Worm (Caenorhabditis elegans) whole organism, L4 larva: ENCODE results near the gene irld-7.
A peak's percentile ranks its signal among the peaks of the same experiment; 100 is the strongest.

Experiments used
- F37D6.2 ChIP-seq: sonication (generic microtip); optimal IDR thresholded peaks from 2 replicates; lab custom pipeline; 2016; ENCODE audit warnings: mild to moderate bottlenecking, missing genetic modification characterization, missing compliant biosample characterization
- F44E2.7 ChIP-seq: fragments of 200-800 bp; sonication (Bioruptor generic); IDR thresholded peaks from 2 replicates; pipeline ENCODE4 v2.1.2; 2022; ENCODE audit warnings: missing genetic modification characterization, missing compliant biosample characterization
- T20F7.1 ChIP-seq: fragments of 200-800 bp; sonication (Bioruptor generic); optimal IDR thresholded peaks from 2 replicates; lab custom pipeline; 2018; ENCODE audit warnings: mild to moderate bottlenecking, missing genetic modification characterization, missing compliant biosample characterization
- T26A8.4 ChIP-seq: fragments of 200-800 bp; sonication (Bioruptor generic); IDR thresholded peaks from 2 replicates; pipeline ENCODE4 v1.3.6; 2022; ENCODE audit warnings: missing genetic modification characterization, missing compliant biosample characterization
- Y105C5A.15 ChIP-seq: fragments of 200-800 bp; sonication (Bioruptor generic); IDR thresholded peaks from 2 replicates; pipeline ENCODE4 v1.3.6; 2022; ENCODE audit warnings: missing genetic modification characterization, missing compliant biosample characterization
- Y5F2A.4 ChIP-seq: fragments of 200-800 bp; sonication (Bioruptor generic); optimal IDR thresholded peaks from 2 replicates; lab custom pipeline; 2018; ENCODE audit warnings: mild to moderate bottlenecking, missing genetic modification characterization, missing compliant biosample characterization
- ZK337.2 ChIP-seq: fragments of 200-800 bp; sonication (Bioruptor generic); IDR thresholded peaks from 2 replicates; pipeline ENCODE4 v1.3.6; 2022; ENCODE audit warnings: missing genetic modification reagents, missing genetic modification characterization, missing compliant biosample characterization
- ZK546.5 ChIP-seq, 2 experiments: sonication (generic microtip); optimal IDR thresholded peaks; 2 replicates each; lab custom pipeline; 2017; ENCODE audit warnings: missing biosample characterization in 2 of 2, missing genetic modification characterization in 2 of 2
- ama-1 ChIP-seq: fragments of 150-350 bp; optimal IDR thresholded peaks from 2 replicates; lab custom pipeline; 2014; ENCODE audit warnings: inconsistent platforms, mixed read lengths
- ceh-28 ChIP-seq: fragments of 150-350 bp; optimal IDR thresholded peaks from 2 replicates; lab custom pipeline; 2014; ENCODE audit warnings: missing biosample characterization, missing genetic modification reagents, missing genetic modification characterization
- ceh-82 ChIP-seq: sonication (generic microtip); optimal IDR thresholded peaks from 2 replicates; lab custom pipeline; 2017; ENCODE audit warnings: missing biosample characterization, missing genetic modification characterization
- ctbp-1 ChIP-seq: fragments of 200-800 bp; sonication (Bioruptor generic); IDR thresholded peaks from 2 replicates; pipeline ENCODE4 v1.3.6; 2022; ENCODE audit warnings: missing genetic modification reagents, missing genetic modification characterization, missing compliant biosample characterization
- daf-12 ChIP-seq: fragments of 150-350 bp; optimal IDR thresholded peaks from 2 replicates; lab custom pipeline; 2014; ENCODE audit warnings: missing biosample characterization, missing genetic modification reagents, missing genetic modification characterization
- daf-16 ChIP-seq, 3 experiments: sonication (generic microtip); optimal IDR thresholded peaks; 2 replicates each; lab custom pipeline; 2016 to 2017; ENCODE audit warnings: missing genetic modification characterization in 3 of 3, missing genetic modification reagents in 3 of 3, mild to moderate bottlenecking in 2 of 3, missing compliant biosample characterization in 2 of 3, missing biosample characterization in 1 of 3, moderate library complexity in 1 of 3
- daf-8 ChIP-seq: fragments of 200-800 bp; sonication (Bioruptor generic); IDR thresholded peaks from 2 replicates; pipeline ENCODE4 v1.3.6; 2022; ENCODE audit warnings: missing genetic modification characterization, missing compliant biosample characterization
- dmd-6 ChIP-seq: fragments of 200-800 bp; sonication (Bioruptor generic); IDR thresholded peaks from 2 replicates; pipeline ENCODE4 v1.3.6; 2022; ENCODE audit warnings: missing genetic modification reagents, missing genetic modification characterization, missing compliant biosample characterization
- dmd-8 ChIP-seq: fragments of 200-800 bp; sonication (Bioruptor generic); IDR thresholded peaks from 2 replicates; pipeline ENCODE4 v1.3.6; 2022; ENCODE audit warnings: missing genetic modification characterization, missing compliant biosample characterization
- dmd-9 ChIP-seq: fragments of 200-800 bp; sonication (Bioruptor generic); IDR thresholded peaks from 2 replicates; pipeline ENCODE4 v1.3.6; 2022; ENCODE audit warnings: missing genetic modification reagents, missing genetic modification characterization, missing compliant biosample characterization
- duxl-1 ChIP-seq: sonication (generic microtip); optimal IDR thresholded peaks from 2 replicates; lab custom pipeline; 2016; ENCODE audit warnings: mild to moderate bottlenecking, missing genetic modification characterization, moderate library complexity, missing compliant biosample characterization; ENCODE audit not compliant: poor library complexity
- dve-1 ChIP-seq: sonication (generic microtip); optimal IDR thresholded peaks from 2 replicates; lab custom pipeline; 2017; ENCODE audit warnings: antibody characterized with exemption, mild to moderate bottlenecking, missing genetic modification characterization, missing compliant biosample characterization; ENCODE audit not compliant: insufficient read depth
- egl-43 ChIP-seq: fragments of 200-800 bp; sonication (Bioruptor generic); IDR thresholded peaks from 2 replicates; pipeline ENCODE4 v1.3.6; 2022; ENCODE audit warnings: missing genetic modification reagents, missing genetic modification characterization, missing compliant biosample characterization
- fkh-10 ChIP-seq: fragments of 150-350 bp; optimal IDR thresholded peaks from 2 replicates; lab custom pipeline; 2014; ENCODE audit warnings: missing biosample characterization, missing genetic modification reagents, missing genetic modification characterization
- hlh-30 ChIP-seq: sonication (generic microtip); optimal IDR thresholded peaks from 2 replicates; lab custom pipeline; 2017; ENCODE audit warnings: antibody characterized with exemption, mild to moderate bottlenecking, missing genetic modification characterization, missing compliant biosample characterization; ENCODE audit not compliant: insufficient read depth
- lim-7 ChIP-seq: fragments of 200-800 bp; sonication (Bioruptor generic); IDR thresholded peaks from 2 replicates; pipeline ENCODE4 v1.3.6; 2022; ENCODE audit warnings: missing genetic modification characterization, missing compliant biosample characterization
- lin-1 ChIP-seq: fragments of 200-800 bp; sonication (Bioruptor generic); IDR thresholded peaks from 2 replicates; pipeline ENCODE4 v1.3.6; 2022; ENCODE audit warnings: missing genetic modification reagents, missing genetic modification characterization, missing compliant biosample characterization
- lin-29 ChIP-seq: fragments of 200-800 bp; sonication (Bioruptor generic); IDR thresholded peaks from 2 replicates; pipeline ENCODE4 v1.3.6; 2022; ENCODE audit warnings: missing genetic modification reagents, missing genetic modification characterization, missing compliant biosample characterization
- lin-38 ChIP-seq: fragments of 200-800 bp; sonication (Bioruptor generic); IDR thresholded peaks from 2 replicates; pipeline ENCODE4 v1.3.6; 2022; ENCODE audit warnings: missing genetic modification reagents, missing genetic modification characterization, missing compliant biosample characterization
- lir-3 ChIP-seq: sonication (generic microtip); optimal IDR thresholded peaks from 2 replicates; lab custom pipeline; 2016; ENCODE audit warnings: mild to moderate bottlenecking, missing genetic modification characterization, missing compliant biosample characterization
- lsy-2 ChIP-seq, 2 experiments: fragments of 150-350 bp in 1 of 2; sonication (generic microtip) in 1 of 2; optimal IDR thresholded peaks; 2 replicates each; lab custom pipeline; 2014 to 2017; ENCODE audit warnings: missing biosample characterization in 2 of 2, missing genetic modification characterization in 2 of 2
- madf-5 ChIP-seq, 2 experiments: fragments of 200-800 bp; sonication (Bioruptor generic); IDR thresholded peaks; 2 replicates each; pipeline ENCODE4 v1.3.6; 2022; ENCODE audit warnings: missing compliant biosample characterization in 2 of 2, missing genetic modification characterization in 2 of 2
- mdl-1 ChIP-seq, 2 experiments: fragments of 150-350 bp in 1 of 2; sonication (generic microtip) in 1 of 2; optimal IDR thresholded peaks; 2 replicates each; lab custom pipeline; 2014 to 2017; ENCODE audit warnings: missing biosample characterization in 2 of 2, missing genetic modification characterization in 2 of 2
- mep-1 ChIP-seq: fragments of 150-350 bp; sonication (generic microtip); optimal IDR thresholded peaks from 3 replicates; lab custom pipeline; 2014; ENCODE audit warnings: missing biosample characterization, missing genetic modification characterization
- nhr-102 ChIP-seq: sonication (generic microtip); optimal IDR thresholded peaks from 2 replicates; lab custom pipeline; 2016; ENCODE audit warnings: mild to moderate bottlenecking, missing genetic modification characterization, moderate library complexity, missing compliant biosample characterization
- nhr-237 ChIP-seq: sonication (generic microtip); optimal IDR thresholded peaks from 2 replicates; lab custom pipeline; 2017; ENCODE audit warnings: missing biosample characterization, missing genetic modification characterization
- nhr-28 ChIP-seq: fragments of 150-350 bp; optimal IDR thresholded peaks from 2 replicates; lab custom pipeline; 2014; ENCODE audit warnings: missing biosample characterization, missing genetic modification characterization
- nhr-42 ChIP-seq: fragments of 200-800 bp; sonication (Bioruptor generic); IDR thresholded peaks from 2 replicates; pipeline ENCODE4 v1.3.6; 2022; ENCODE audit warnings: missing genetic modification characterization, missing compliant biosample characterization
- nhr-48 ChIP-seq: sonication (generic microtip); optimal IDR thresholded peaks from 2 replicates; lab custom pipeline; 2016; ENCODE audit warnings: mild to moderate bottlenecking, missing genetic modification characterization, missing compliant biosample characterization
- php-3 ChIP-seq: fragments of 200-800 bp; sonication (Bioruptor generic); IDR thresholded peaks from 2 replicates; pipeline ENCODE4 v1.3.6; 2022; ENCODE audit warnings: missing genetic modification reagents, missing genetic modification characterization, missing compliant biosample characterization
- pqm-1 ChIP-seq: sonication (generic microtip); optimal IDR thresholded peaks from 2 replicates; lab custom pipeline; 2017; ENCODE audit warnings: missing biosample characterization, missing genetic modification characterization
- set-16 ChIP-seq: fragments of 200-800 bp; sonication (Bioruptor generic); IDR thresholded peaks from 2 replicates; pipeline ENCODE4 v1.3.6; 2022; ENCODE audit warnings: missing genetic modification reagents, missing genetic modification characterization, missing compliant biosample characterization
- skn-1 ChIP-seq: fragments of 150-350 bp; optimal IDR thresholded peaks from 2 replicates; lab custom pipeline; 2014; ENCODE audit warnings: missing biosample characterization, missing genetic modification characterization
- snpc-1.2 ChIP-seq: fragments of 200-800 bp; sonication (Bioruptor generic); IDR thresholded peaks from 2 replicates; pipeline ENCODE4 v1.3.6; 2022; ENCODE audit warnings: missing genetic modification reagents, missing genetic modification characterization, missing compliant biosample characterization
- tra-1 ChIP-seq: fragments of 200-800 bp; sonication (Bioruptor generic); IDR thresholded peaks from 2 replicates; pipeline ENCODE4 v1.3.6; 2022; ENCODE audit warnings: missing genetic modification reagents, missing genetic modification characterization, missing compliant biosample characterization
- unc-39 ChIP-seq: sonication (generic microtip); optimal IDR thresholded peaks from 2 replicates; lab custom pipeline; 2017; ENCODE audit warnings: missing biosample characterization, missing genetic modification characterization

The irld-7 gene

DNA sequence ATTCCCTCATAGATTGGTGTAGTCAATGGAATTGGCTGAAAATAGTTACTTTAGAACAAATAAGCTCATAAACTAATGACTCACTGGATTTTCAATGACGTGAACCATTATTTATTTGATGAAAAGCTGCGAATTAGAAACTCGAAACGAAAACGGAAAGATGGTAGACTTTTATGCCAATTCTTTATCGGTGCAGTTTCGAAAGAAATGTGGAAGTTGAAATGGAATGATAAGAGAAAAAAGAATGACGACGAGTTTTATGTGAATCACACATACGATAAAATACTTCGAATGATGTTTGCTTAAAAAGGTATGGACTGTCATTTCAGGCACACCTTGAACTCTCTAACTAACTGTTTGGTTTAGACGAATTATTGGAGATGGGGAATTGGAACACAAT, at the start of gene irld-7, which contains the start of gene lec-11:
Gene irld-7 (plus strand): TSS at position 332 of the 400 bp plus-strand sequence.
Gene lec-11 (minus strand): TSS at position 126 of the 400 bp plus-strand sequence.
- no peak for TF ChIP-seq set-16
- TF ChIP-seq pqm-1 (tag; lab: Kevin White, UChicago) = peak; percentile 80
- no peak for TF ChIP-seq dmd-8
- TF ChIP-seq php-3 (GFP tag; lab: Robert Waterston, UW) = peak; percentile 65
- peak; percentile 50 for TF ChIP-seq nhr-28 (tag; lab: Kevin White, UChicago)
- no peak for TF ChIP-seq daf-16 (GFP tag; optimal IDR thresholded peaks at IDR 0.05; lab: Kevin White, UChicago)
- TF ChIP-seq daf-16 (tag; optimal IDR thresholded peaks at IDR 0.05; lab: Kevin White, UChicago) = peak; percentile 33
- no peak for TF ChIP-seq Y5F2A.4 (GFP tag; lab: Kevin White, UChicago)
- TF ChIP-seq ceh-28 = no peak
- no peak for TF ChIP-seq F44E2.7 (GFP tag; lab: Robert Waterston, UW)
- no peak for TF ChIP-seq mep-1 (tag; lab: Kevin White, UChicago)
- no peak for TF ChIP-seq daf-8 (GFP tag; lab: Robert Waterston, UW)
- TF ChIP-seq dmd-6 (GFP tag; lab: Robert Waterston, UW) = peak; percentile 73
- no peak for TF ChIP-seq F37D6.2 (tag; lab: Kevin White, UChicago)
- TF ChIP-seq madf-5 (GFP tag; IDR thresholded peaks at IDR 0.05; lab: Robert Waterston, UW) = no peak
- TF ChIP-seq duxl-1 = no peak
- no peak for TF ChIP-seq unc-39
- TF ChIP-seq mdl-1 (tag; optimal IDR thresholded peaks at IDR 0.05; lab: Kevin White, UChicago) = no peak
- TF ChIP-seq, all 104 proteins: peak for 5

DNA sequence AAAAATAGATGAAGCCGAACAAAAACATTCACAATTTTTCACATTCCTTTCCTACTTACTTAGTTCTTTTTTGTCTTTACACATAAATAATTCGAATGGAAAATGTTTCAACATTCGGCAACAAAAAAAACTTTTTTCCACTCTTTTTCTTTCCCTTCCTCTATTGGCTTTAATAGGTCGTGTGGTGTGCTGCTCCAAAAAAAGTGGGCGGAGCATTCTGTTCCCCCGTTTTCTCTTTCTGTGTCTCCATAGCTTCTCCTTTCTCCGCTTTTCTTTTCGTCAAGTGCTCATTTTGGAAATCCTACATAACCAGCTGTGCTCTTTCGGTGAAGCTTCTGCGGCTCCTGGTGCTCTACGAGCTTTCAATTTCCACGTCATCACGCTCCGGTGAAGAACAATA, 48.7 kb upstream of the irld-7 start, which contains the start of gene C01G5.25:
Gene C01G5.25 (plus strand): TSS at position 250 of the 400 bp plus-strand sequence.
- TF ChIP-seq ZK546.5 (tag; optimal IDR thresholded peaks at IDR 0.05; lab: Kevin White, UChicago) (no peak), F44E2.7 (GFP tag; lab: Robert Waterston, UW) (no peak), fkh-10 (GFP tag; lab: Kevin White, UChicago) (peak; percentile 38)

DNA sequence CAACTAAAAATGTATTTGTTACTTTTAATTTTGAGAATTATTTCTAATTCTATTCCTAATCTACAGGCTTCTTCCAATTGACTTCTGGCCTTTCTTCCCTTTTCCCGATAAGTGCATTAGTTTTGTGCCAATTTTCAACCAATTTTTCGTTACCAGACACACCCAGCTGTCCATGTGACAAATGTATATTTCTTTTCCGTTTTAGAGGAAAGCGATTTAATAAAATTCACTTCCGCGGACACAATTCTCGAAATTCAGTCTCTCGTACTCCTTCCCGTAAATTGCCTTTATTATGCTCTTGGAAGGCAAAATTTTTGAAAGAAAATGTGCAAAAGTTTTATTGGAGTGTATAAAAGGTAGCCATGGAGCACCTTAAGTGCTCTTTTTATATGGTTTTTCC, 47.2 kb upstream of the irld-7 start:
- TF ChIP-seq lsy-2 (tag; optimal IDR thresholded peaks at IDR 0.05; lab: Kevin White, UChicago) (peak in 1 of 2 experiments; percentile 23), tra-1 (no peak), lin-1 (GFP tag; lab: Robert Waterston, UW) (no peak), nhr-102 (no peak), lin-29 (GFP tag; lab: Robert Waterston, UW) (no peak)

DNA sequence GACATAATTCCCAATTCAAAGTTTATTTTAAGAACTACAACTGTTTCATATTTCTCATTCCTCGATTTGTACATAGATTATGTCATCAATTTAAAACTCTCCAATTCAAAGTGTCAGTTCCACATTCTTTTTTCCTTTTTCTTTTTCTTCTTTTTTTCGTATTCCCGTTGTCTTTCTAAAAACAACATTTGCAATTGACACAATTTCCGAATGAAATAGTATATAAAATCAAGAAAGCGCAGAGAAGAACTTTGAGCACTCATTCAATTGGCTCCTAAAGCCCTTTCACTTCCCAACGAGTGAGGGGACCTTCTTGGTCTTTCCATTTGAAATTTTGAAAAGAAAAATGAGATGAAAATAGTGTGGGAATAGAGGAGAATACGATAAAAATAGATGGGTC, 42.8 kb upstream of the irld-7 start:
- TF ChIP-seq ceh-82 (tag; lab: Kevin White, UChicago) (no peak), fkh-10 (GFP tag; lab: Kevin White, UChicago) (peak; percentile 25), unc-39 (no peak), skn-1 (tag; lab: Kevin White, UChicago) (no peak)

DNA sequence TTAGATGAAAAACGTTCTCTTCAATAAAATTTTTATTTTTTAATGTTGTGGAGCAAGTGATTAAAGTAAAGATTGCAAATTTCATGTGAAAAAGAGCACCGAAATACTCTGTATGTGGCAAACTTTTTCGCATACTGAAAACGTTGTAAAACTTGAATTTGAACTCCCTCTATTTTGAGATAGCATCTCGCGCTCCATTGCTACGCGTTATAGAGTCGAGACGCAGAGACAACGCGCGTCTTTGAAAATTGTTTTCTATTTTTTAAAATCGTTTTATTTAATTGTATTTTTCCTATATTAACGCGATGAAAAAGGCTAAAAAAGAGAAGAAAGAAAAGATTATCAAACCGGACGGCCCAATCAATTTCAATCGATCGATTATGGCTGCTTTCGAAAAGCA, 41.6 kb upstream of the irld-7 start, which contains the start of gene fan-1:
Gene fan-1 (plus strand): TSS at position 78 of the 400 bp plus-strand sequence.
- TF ChIP-seq egl-43 (GFP tag; lab: Robert Waterston, UW) (no peak), ama-1 (lab: Kevin White, UChicago) (no peak), nhr-42 (0 out of 2 replicates have a peak, but pooled peaks have one; percentile 30), dmd-9 (GFP tag; lab: Robert Waterston, UW) (no peak), madf-5 (GFP tag; IDR thresholded peaks at IDR 0.05; lab: Robert Waterston, UW) (no peak), lim-7 (no peak), lir-3 (no peak), nhr-237 (tag; lab: Kevin White, UChicago) (no peak), nhr-102 (no peak), F37D6.2 (tag; lab: Kevin White, UChicago) (peak; percentile 2), dve-1 (tag; lab: Kevin White, UChicago) (peak; percentile 60), ZK337.2 (GFP tag; lab: Robert Waterston, UW) (no peak), snpc-1.2 (GFP tag; lab: Robert Waterston, UW) (peak; percentile 57; the same call in 1 of the 2 replicates), nhr-48 (no peak), ZK546.5 (tag; optimal IDR thresholded peaks at IDR 0.05; lab: Kevin White, UChicago) (no peak), hlh-30 (peak; percentile 19), lin-38 (peak; percentile 91), daf-12 (no peak), ctbp-1 (no peak), T20F7.1 (no peak), T26A8.4 (GFP tag; lab: Robert Waterston, UW) (no peak), ceh-82 (tag; lab: Kevin White, UChicago) (no peak), Y105C5A.15 (GFP tag; lab: Robert Waterston, UW) (no peak)
